Worm (Caenorhabditis elegans): ENCODE results near the gene Y102F5A.1.

The Y102F5A.1 gene

DNA sequence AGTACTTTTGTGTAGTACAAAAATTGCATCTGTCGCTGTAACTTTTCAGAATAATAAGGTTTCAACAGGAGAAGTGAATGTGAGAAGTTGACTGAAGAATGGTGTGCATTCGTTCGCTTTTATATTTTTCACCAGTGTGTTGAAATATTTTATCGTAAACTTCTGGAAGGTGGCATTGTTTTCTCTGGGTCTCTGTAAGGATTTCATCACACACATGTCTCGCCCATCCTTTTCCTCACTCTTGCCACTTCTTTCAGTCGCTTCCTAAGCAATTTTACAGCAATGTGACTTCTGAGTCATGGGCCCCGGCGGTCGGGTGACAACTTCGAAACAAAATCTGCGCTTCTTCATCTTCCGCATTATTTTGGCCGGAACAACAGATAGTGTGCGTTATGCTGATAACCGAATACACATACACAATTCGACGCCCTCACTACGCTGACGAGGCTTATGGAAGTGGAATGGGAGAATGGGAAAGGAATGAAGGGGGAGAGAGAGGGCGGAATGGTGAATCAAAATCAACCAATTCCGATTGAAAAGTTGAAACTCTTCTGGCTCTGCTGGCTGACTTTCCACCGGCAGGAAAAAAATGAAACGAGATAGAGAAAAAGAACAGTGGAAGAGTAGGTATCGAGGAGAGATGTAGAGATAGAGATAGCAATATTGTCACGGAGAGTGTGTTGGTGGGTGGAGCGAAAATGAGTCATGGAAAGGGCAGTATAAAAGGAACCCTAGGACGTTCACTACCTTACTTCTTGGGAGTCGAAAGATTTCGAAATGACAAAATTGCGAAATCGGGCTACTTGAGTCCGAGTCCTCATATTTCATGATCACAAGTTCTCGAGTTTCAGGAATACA is 7.5 kb upstream of the Y102F5A.1 start (continued):
- TF ChIP-seq daf-16 (GFP tag; optimal IDR thresholded peaks at IDR 0.05) (peak in 1 of 2 experiments; percentile 68), daf-16 (tag; optimal IDR thresholded peaks at IDR 0.05) (peak; percentile 89), lin-15B (tag; optimal IDR thresholded peaks at IDR 0.05) (no peak), ZK546.5 (tag; optimal IDR thresholded peaks at IDR 0.05) (no peak), egl-43 (GFP tag; IDR thresholded peaks at IDR 0.05) (no peak), rbr-2 (tag; optimal IDR thresholded peaks at IDR 0.05) (no peak), mxl-3 (GFP tag; optimal IDR thresholded peaks at IDR 0.05) (peak; percentile 45), ztf-11 (tag; optimal IDR thresholded peaks at IDR 0.05) (no peak), cey-2 (tag; optimal IDR thresholded peaks at IDR 0.05; ENCODE audit: borderline replicate concordance, insufficient read depth) (no peak), zfp-3 (GFP tag; conservative IDR thresholded peaks at IDR 0.05) (no peak), dve-1 (tag; optimal IDR thresholded peaks at IDR 0.05; ENCODE audit: insufficient read depth) (peak; percentile 69), jun-1 (tag; optimal IDR thresholded peaks at IDR 0.05) (peak; percentile 46), mdt-29 (GFP tag; IDR thresholded peaks at IDR 0.05) (0 out of 2 replicates have a peak, but pooled peaks have one; percentile 30), egl-27 (tag; optimal IDR thresholded peaks at IDR 0.05) (no peak), nhr-41 (GFP tag; IDR thresholded peaks at IDR 0.05) (no peak), nhr-237 (tag; optimal IDR thresholded peaks at IDR 0.05) (no peak), daf-12 (tag; optimal IDR thresholded peaks at IDR 0.05) (no peak), nhr-6 (tag; optimal IDR thresholded peaks at IDR 0.05) (no peak), set-16 (GFP tag; IDR thresholded peaks at IDR 0.05) (peak; percentile 50), Y48G9A.11 (GFP tag; IDR thresholded peaks at IDR 0.05) (no peak)

DNA sequence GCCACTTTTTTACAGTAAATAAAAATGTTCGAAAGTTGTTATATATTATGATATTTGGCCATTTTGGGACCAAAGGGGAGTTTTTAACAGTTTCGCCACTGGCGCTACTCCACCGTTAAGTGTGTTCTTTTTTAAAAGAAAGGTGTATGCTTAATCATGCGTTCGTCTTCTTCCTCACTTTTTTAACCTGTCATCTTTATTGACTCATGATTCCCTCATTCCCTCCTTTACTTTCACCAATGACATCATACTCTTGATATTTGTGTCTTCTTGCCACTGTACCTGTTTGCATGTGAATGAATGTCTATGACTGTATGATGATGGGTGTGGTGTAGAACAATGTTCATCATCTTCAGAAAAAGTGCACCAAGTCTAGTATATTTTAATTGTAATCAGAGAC is 6.5 kb upstream of the Y102F5A.1 start:
- TF ChIP-seq egl-43 (GFP tag; IDR thresholded peaks at IDR 0.05) (no peak), daf-8 (GFP tag; IDR thresholded peaks at IDR 0.05) (no peak), nhr-42 (GFP tag; IDR thresholded peaks at IDR 0.05) (no peak), madf-9 (GFP tag; conservative IDR thresholded peaks at IDR 0.05) (no peak), hmg-1.1 (GFP tag; IDR thresholded peaks at IDR 0.05) (no peak), sdz-12 (GFP tag; optimal IDR thresholded peaks at IDR 0.05) (no peak), daf-19 (GFP tag; conservative IDR thresholded peaks at IDR 0.05) (no peak), zfp-3 (GFP tag; conservative IDR thresholded peaks at IDR 0.05) (no peak), mxl-2 (GFP tag; conservative IDR thresholded peaks at IDR 0.05) (no peak), T20F7.1 (GFP tag; optimal IDR thresholded peaks at IDR 0.05) (peak; percentile 51), zip-11 (GFP tag; IDR thresholded peaks at IDR 0.05) (no peak), lir-3 (tag; optimal IDR thresholded peaks at IDR 0.05) (no peak), lin-39 (tag; optimal IDR thresholded peaks at IDR 0.05) (no peak), nhr-28 (tag; optimal IDR thresholded peaks at IDR 0.05) (peak; percentile 68), egl-27 (tag; optimal IDR thresholded peaks at IDR 0.05) (no peak), daf-16 (GFP tag; optimal IDR thresholded peaks at IDR 0.05) (no peak), daf-16 (tag; optimal IDR thresholded peaks at IDR 0.05) (peak; percentile 43), pqm-1 (tag; optimal IDR thresholded peaks at IDR 0.05) (peak; percentile 43), ZK337.2 (GFP tag; IDR thresholded peaks at IDR 0.05) (no peak), nhr-11 (tag; optimal IDR thresholded peaks at IDR 0.05) (no peak), unc-62 (GFP tag; optimal IDR thresholded peaks at IDR 0.05 in 1 of 2) (peak in 1 of 2 experiments; percentile 94), unc-62 (tag; optimal IDR thresholded peaks at IDR 0.05) (no peak), pha-4 (GFP tag; IDR thresholded peaks at IDR 0.05) (no peak), pha-4 (tag; optimal IDR thresholded peaks at IDR 0.05) (peak; percentile 51), mxl-3 (GFP tag; optimal IDR thresholded peaks at IDR 0.05) (no peak), saeg-2 (GFP tag; IDR thresholded peaks at IDR 0.05) (no peak), zfp-2 (tag; optimal IDR thresholded peaks at IDR 0.05) (no peak), lsy-2 (tag; optimal IDR thresholded peaks at IDR 0.05) (peak in 1 of 2 experiments; percentile 17), fos-1 (tag; optimal IDR thresholded peaks at IDR 0.05) (no peak), Y75B8A.6 (GFP tag; IDR thresholded peaks at IDR 0.05) (0 out of 2 replicates have a peak, but pooled peaks have one; percentile 48), ztf-11 (tag; optimal IDR thresholded peaks at IDR 0.05) (no peak), nhr-48 (tag; optimal IDR thresholded peaks at IDR 0.05) (no peak), duxl-1 (tag; optimal IDR thresholded peaks at IDR 0.05; ENCODE audit: poor library complexity) (no peak), ceh-62 (tag; optimal IDR thresholded peaks at IDR 0.05) (no peak), nhr-10 (tag; optimal IDR thresholded peaks at IDR 0.05) (no peak), F10B5.3 (tag; optimal IDR thresholded peaks at IDR 0.05) (no peak)

Measured in whole organism, L4 larva.